Worm (Caenorhabditis elegans): ENCODE results near the gene C55A1.4.

ce11 chrV:15685599-15685998, 42.5 kb upstream of the C55A1.4 start, which contains the start of gene nhr-196:
- TF ChIP-seq dao-5 (tag; optimal IDR thresholded peaks at IDR 0.05) (no peak), W03F9.2 (tag; optimal IDR thresholded peaks at IDR 0.05) (no peak)
